Fruit fly (Drosophila melanogaster) whole organism: ENCODE results near the gene CG4408.

Experiments
- Dll ChIP-seq: fragments of >200 bp; optimal IDR thresholded peaks from 2 replicates; lab custom pipeline; 2017
- pan ChIP-seq: fragments of >200 bp; optimal IDR thresholded peaks from 2 replicates; lab custom pipeline; 2017
- psq ChIP-seq: fragments of >200 bp; optimal IDR thresholded peaks from 2 replicates; lab custom pipeline; 2017
- usp ChIP-seq: fragments of >200 bp; optimal IDR thresholded peaks from 2 replicates; lab custom pipeline; 2017; ENCODE audit warnings: missing biosample characterization, missing genetic modification characterization, mixed read lengths

dm6 chr3R:23398979-23399378 is 35.6 kb upstream of the CG4408 start:
- no peak for TF ChIP-seq pan (lab: Kevin White, UChicago)
- no peak for TF ChIP-seq psq
- TF ChIP-seq usp (GFP tag; lab: Kevin White, UChicago): no peak
- no peak for TF ChIP-seq Dll (lab: Kevin White, UChicago)
